3 worm cellular contexts compared by ENCODE assay signal in the genomic region with DNA sequence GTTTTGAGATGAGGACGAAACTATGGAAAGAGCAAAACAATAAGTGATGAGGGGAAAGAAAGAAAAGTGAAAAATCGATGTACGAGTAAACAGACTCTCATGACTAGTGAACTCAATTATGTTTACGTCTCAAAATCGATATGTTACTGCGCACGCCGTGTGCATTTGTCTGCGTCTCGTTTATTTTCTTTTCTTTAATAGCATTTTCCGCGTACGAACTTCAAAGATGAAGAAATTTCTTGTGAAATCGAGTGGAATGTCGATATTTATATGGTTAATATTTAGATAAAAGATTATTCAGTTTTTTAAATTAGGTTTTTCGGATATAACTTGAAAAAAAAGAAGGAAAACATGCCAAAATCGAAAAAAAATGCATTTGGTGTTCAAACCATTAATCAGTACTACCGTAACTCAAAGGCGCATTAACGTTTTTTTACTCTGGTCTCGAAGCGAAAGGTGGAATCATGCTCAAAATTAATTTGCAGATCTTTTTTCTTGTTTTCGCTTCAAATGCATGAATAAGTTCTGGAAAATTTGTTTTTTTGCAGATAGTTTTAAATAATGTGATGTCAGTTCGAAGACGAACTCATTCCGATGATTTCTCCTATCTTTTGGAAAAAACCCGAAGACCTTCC.
A peak's percentile ranks its signal among the peaks of the same experiment; 100 is the strongest.
TF ChIP-seq lines count a peak whose summit lies in the region.

TSS of gene fic-1 (plus strand) at position 549 of the 635 bp plus-strand sequence.

TF ChIP-seq in whole organism, L1 larva, 84 proteins besides CTCF, POLR2A, EP300 and RAD21 (continued from another document and continues in another):
- no peak for TF ChIP-seq hlh-17 (GFP tag; optimal IDR thresholded peaks at IDR 0.05; lab: Kevin White, UChicago; ENCODE audit: borderline replicate concordance)
- TF ChIP-seq nhr-90 (tag; optimal IDR thresholded peaks at IDR 0.05; lab: Kevin White, UChicago; ENCODE audit: poor library complexity): peak; percentile 36
- no peak for TF ChIP-seq blmp-1 (tag; optimal IDR thresholded peaks at IDR 0.05; lab: Kevin White, UChicago)
- no peak for TF ChIP-seq aha-1 (tag; optimal IDR thresholded peaks at IDR 0.05; lab: Kevin White, UChicago)
- TF ChIP-seq lsy-2 (tag; optimal IDR thresholded peaks at IDR 0.05; lab: Kevin White, UChicago): peak; percentile 60 to 74
- peak; percentile 57 for TF ChIP-seq irx-1 (tag; optimal IDR thresholded peaks at IDR 0.05; lab: Kevin White, UChicago)
- no peak for TF ChIP-seq mab-9 (GFP tag; IDR thresholded peaks at IDR 0.05; lab: Robert Waterston, UW)
- TF ChIP-seq elt-2 (tag; optimal IDR thresholded peaks at IDR 0.05; lab: Kevin White, UChicago): no peak
- TF ChIP-seq ztf-11 (tag; optimal IDR thresholded peaks at IDR 0.05; lab: Kevin White, UChicago): no peak
- TF ChIP-seq ceh-90 (tag; optimal IDR thresholded peaks at IDR 0.05; lab: Kevin White, UChicago): no peak
- TF ChIP-seq ceh-82 (tag; optimal IDR thresholded peaks at IDR 0.05; lab: Kevin White, UChicago): peak; percentile 60 to 75 (median 63)
- no peak for TF ChIP-seq lin-15B (tag; optimal IDR thresholded peaks at IDR 0.05; lab: Kevin White, UChicago)
- TF ChIP-seq snu-23 (GFP tag; optimal IDR thresholded peaks at IDR 0.05; lab: Kevin White, UChicago): peak; percentile 64
- peak; percentile 46 for TF ChIP-seq nhr-19 (GFP tag; conservative IDR thresholded peaks at IDR 0.05; lab: Robert Waterston, UW)
- TF ChIP-seq nhr-28 (tag; optimal IDR thresholded peaks at IDR 0.05; lab: Kevin White, UChicago): no peak
- TF ChIP-seq sup-37 (GFP tag; optimal IDR thresholded peaks at IDR 0.05; lab: Kevin White, UChicago): no peak
- TF ChIP-seq lir-3 (tag; optimal IDR thresholded peaks at IDR 0.05; lab: Kevin White, UChicago; ENCODE audit: poor library complexity): peak; percentile 35
- TF ChIP-seq nhr-11 (tag; optimal IDR thresholded peaks at IDR 0.05; lab: Kevin White, UChicago): no peak
- TF ChIP-seq hpl-2 (GFP tag; optimal IDR thresholded peaks at IDR 0.05; lab: Kevin White, UChicago): no peak
- peak; percentile 54 for TF ChIP-seq nhr-237 (tag; optimal IDR thresholded peaks at IDR 0.05; lab: Kevin White, UChicago)
- TF ChIP-seq pag-3 (tag; optimal IDR thresholded peaks at IDR 0.05; lab: Kevin White, UChicago; ENCODE audit: borderline replicate concordance, insufficient read depth): no peak
- TF ChIP-seq snpc-4 (tag; optimal IDR thresholded peaks at IDR 0.05; lab: Kevin White, UChicago): peak; percentile 13
- TF ChIP-seq Y116A8C.19 (tag; optimal IDR thresholded peaks at IDR 0.05; lab: Kevin White, UChicago; ENCODE audit: borderline replicate concordance): no peak
- peak; percentile 44 for TF ChIP-seq unc-86 (tag; optimal IDR thresholded peaks at IDR 0.05; lab: Kevin White, UChicago)
- TF ChIP-seq F16B12.6 (tag; optimal IDR thresholded peaks at IDR 0.05; lab: Kevin White, UChicago): no peak
- TF ChIP-seq efl-1 (optimal IDR thresholded peaks at IDR 0.05; lab: Kevin White, UChicago): peak; percentile 42 to 57
- TF ChIP-seq efl-1 (GFP tag; optimal IDR thresholded peaks at IDR 0.05 in 1 of 2; lab: Kevin White, UChicago): peak; percentile 19 to 52
- TF ChIP-seq dpl-1 (GFP tag; optimal IDR thresholded peaks at IDR 0.05; lab: Kevin White, UChicago): peak in 1 of 3 experiments; percentile 49
- TF ChIP-seq lin-14 (GFP tag; optimal IDR thresholded peaks at IDR 0.05; lab: Kevin White, UChicago): peak; percentile 96
- TF ChIP-seq vab-15 (tag; optimal IDR thresholded peaks at IDR 0.05; lab: Kevin White, UChicago): no peak
- no peak for TF ChIP-seq zag-1 (tag; optimal IDR thresholded peaks at IDR 0.05; lab: Kevin White, UChicago)
- peak; percentile 61 for TF ChIP-seq ztf-4 (tag; optimal IDR thresholded peaks at IDR 0.05; lab: Kevin White, UChicago)
- no peak for TF ChIP-seq hlh-4 (tag; optimal IDR thresholded peaks at IDR 0.05; lab: Kevin White, UChicago)
- no peak for TF ChIP-seq fkh-4 (tag; optimal IDR thresholded peaks at IDR 0.05; lab: Kevin White, UChicago; ENCODE audit: borderline replicate concordance)
- TF ChIP-seq C34B4.2 (tag; optimal IDR thresholded peaks at IDR 0.05; lab: Kevin White, UChicago): no peak
- TF ChIP-seq skn-1 (tag; optimal IDR thresholded peaks at IDR 0.05; lab: Kevin White, UChicago): peak; percentile 71
- TF ChIP-seq nhr-77 (tag; optimal IDR thresholded peaks at IDR 0.05; lab: Kevin White, UChicago): no peak
- TF ChIP-seq nhr-84 (tag; optimal IDR thresholded peaks at IDR 0.05; lab: Kevin White, UChicago): no peak
- TF ChIP-seq zip-4 (GFP tag; optimal IDR thresholded peaks at IDR 0.05; lab: Kevin White, UChicago): peak; percentile 6
- TF ChIP-seq pqm-1 (tag; optimal IDR thresholded peaks at IDR 0.05; lab: Kevin White, UChicago): no peak
- TF ChIP-seq ceh-8 (GFP tag; optimal IDR thresholded peaks at IDR 0.05; lab: Kevin White, UChicago): no peak

TF ChIP-seq in whole organism, L2 larva, 48 proteins besides CTCF, POLR2A, EP300 and RAD21 (continued from another document):
- TF ChIP-seq C34F6.9 (tag; optimal IDR thresholded peaks at IDR 0.05; lab: Kevin White, UChicago): peak; percentile 92
- TF ChIP-seq nhr-237 (tag; optimal IDR thresholded peaks at IDR 0.05; lab: Kevin White, UChicago): no peak
- TF ChIP-seq gmeb-1 (tag; optimal IDR thresholded peaks at IDR 0.05; lab: Kevin White, UChicago): no peak
- TF ChIP-seq unc-55 (GFP tag; optimal IDR thresholded peaks at IDR 0.05; lab: Kevin White, UChicago): peak; percentile 94
- TF ChIP-seq elt-3 (tag; optimal IDR thresholded peaks at IDR 0.05; lab: Kevin White, UChicago): no peak
- TF ChIP-seq nhr-129 (tag; optimal IDR thresholded peaks at IDR 0.05; lab: Kevin White, UChicago): peak; percentile 81
- TF ChIP-seq skn-1 (tag; optimal IDR thresholded peaks at IDR 0.05; lab: Kevin White, UChicago): peak; percentile 38
- no peak for TF ChIP-seq lin-11 (tag; optimal IDR thresholded peaks at IDR 0.05; lab: Kevin White, UChicago)
- TF ChIP-seq nhr-12 (tag; optimal IDR thresholded peaks at IDR 0.05; lab: Kevin White, UChicago): no peak
- TF ChIP-seq elt-1 (tag; optimal IDR thresholded peaks at IDR 0.05; lab: Kevin White, UChicago): no peak
- TF ChIP-seq nhr-77 (tag; optimal IDR thresholded peaks at IDR 0.05; lab: Kevin White, UChicago): no peak
- no peak for TF ChIP-seq egl-27 (tag; optimal IDR thresholded peaks at IDR 0.05; lab: Kevin White, UChicago)
- no peak for TF ChIP-seq ZK546.5 (tag; optimal IDR thresholded peaks at IDR 0.05; lab: Kevin White, UChicago)
- peak; percentile 37 to 83 for TF ChIP-seq lsy-2 (tag; optimal IDR thresholded peaks at IDR 0.05; lab: Kevin White, UChicago)
- TF ChIP-seq ceh-16 (tag; optimal IDR thresholded peaks at IDR 0.05; lab: Kevin White, UChicago): no peak
- peak; percentile 51 for TF ChIP-seq mab-5 (tag; optimal IDR thresholded peaks at IDR 0.05; lab: Kevin White, UChicago)

TF ChIP-seq in whole organism, L4 larva, 104 proteins besides CTCF, POLR2A, EP300 and RAD21 (continued from another document):
- TF ChIP-seq lin-38 (GFP tag; IDR thresholded peaks at IDR 0.05; lab: Robert Waterston, UW) (peak; percentile 24), spr-1 (tag; optimal IDR thresholded peaks at IDR 0.05; lab: Kevin White, UChicago) (no peak), daf-12 (tag; optimal IDR thresholded peaks at IDR 0.05; lab: Kevin White, UChicago) (no peak), spr-3 (GFP tag; optimal IDR thresholded peaks at IDR 0.05; lab: Kevin White, UChicago) (no peak), ceh-32 (tag; optimal IDR thresholded peaks at IDR 0.05; lab: Kevin White, UChicago; ENCODE audit: poor library complexity) (no peak), gei-8 (GFP tag; optimal IDR thresholded peaks at IDR 0.05; lab: Kevin White, UChicago) (no peak), unc-130 (GFP tag; optimal IDR thresholded peaks at IDR 0.05; lab: Kevin White, UChicago) (no peak), aly-2 (tag; optimal IDR thresholded peaks at IDR 0.05; lab: Kevin White, UChicago) (no peak), nhr-48 (tag; optimal IDR thresholded peaks at IDR 0.05; lab: Kevin White, UChicago) (no peak), snpc-1.2 (GFP tag; IDR thresholded peaks at IDR 0.05; lab: Robert Waterston, UW) (no peak), lir-3 (tag; optimal IDR thresholded peaks at IDR 0.05; lab: Kevin White, UChicago) (no peak), tag-97 (GFP tag; IDR thresholded peaks at IDR 0.05; lab: Robert Waterston, UW) (no peak), nhr-111 (GFP tag; optimal IDR thresholded peaks at IDR 0.05; lab: Kevin White, UChicago) (no peak), nhr-11 (tag; optimal IDR thresholded peaks at IDR 0.05; lab: Kevin White, UChicago) (peak; percentile 57), D1046.2 (GFP tag; IDR thresholded peaks at IDR 0.05; lab: Robert Waterston, UW) (no peak), T20F7.1 (GFP tag; optimal IDR thresholded peaks at IDR 0.05; lab: Kevin White, UChicago) (peak; percentile 56), mdt-29 (GFP tag; IDR thresholded peaks at IDR 0.05; lab: Robert Waterston, UW) (no peak), mdl-1 (tag; optimal IDR thresholded peaks at IDR 0.05; lab: Kevin White, UChicago) (peak; percentile 54 to 93), nhr-28 (tag; optimal IDR thresholded peaks at IDR 0.05; lab: Kevin White, UChicago) (peak; percentile 14), zag-1 (tag; optimal IDR thresholded peaks at IDR 0.05; lab: Kevin White, UChicago) (no peak), mxl-3 (GFP tag; optimal IDR thresholded peaks at IDR 0.05; lab: Kevin White, UChicago) (no peak), F44E2.7 (GFP tag; IDR thresholded peaks at IDR 0.05; lab: Robert Waterston, UW) (no peak), hlh-11 (tag; optimal IDR thresholded peaks at IDR 0.05; lab: Kevin White, UChicago) (peak; percentile 62), aha-1 (tag; lab: Kevin White, UChicago) (no peak), madf-5 (GFP tag; IDR thresholded peaks at IDR 0.05; lab: Robert Waterston, UW) (no peak), F26F4.8 (GFP tag; conservative IDR thresholded peaks at IDR 0.05; lab: Robert Waterston, UW) (no peak), pha-4 (GFP tag; IDR thresholded peaks at IDR 0.05; lab: Robert Waterston, UW) (no peak), pha-4 (tag; optimal IDR thresholded peaks at IDR 0.05; lab: Kevin White, UChicago) (peak; percentile 88), mes-2 (tag; optimal IDR thresholded peaks at IDR 0.05; lab: Kevin White, UChicago; ENCODE audit: poor library complexity, severe bottlenecking) (peak; percentile 41), tra-1 (GFP tag; IDR thresholded peaks at IDR 0.05; lab: Robert Waterston, UW) (no peak), ama-1 (optimal IDR thresholded peaks at IDR 0.05; lab: Kevin White, UChicago) (no peak), nhr-10 (tag; optimal IDR thresholded peaks at IDR 0.05; lab: Kevin White, UChicago) (no peak), arid-1 (GFP tag; conservative IDR thresholded peaks at IDR 0.05; lab: Robert Waterston, UW) (no peak), hlh-30 (tag; optimal IDR thresholded peaks at IDR 0.05; lab: Kevin White, UChicago; ENCODE audit: insufficient read depth) (peak; percentile 93), R02D3.7 (tag; optimal IDR thresholded peaks at IDR 0.05; lab: Kevin White, UChicago) (no peak), lin-29 (GFP tag; IDR thresholded peaks at IDR 0.05; lab: Robert Waterston, UW) (no peak), skn-1 (tag; optimal IDR thresholded peaks at IDR 0.05; lab: Kevin White, UChicago) (no peak), F49E8.2 (tag; optimal IDR thresholded peaks at IDR 0.05; lab: Kevin White, UChicago; ENCODE audit: borderline replicate concordance) (no peak), nhr-25 (tag; optimal IDR thresholded peaks at IDR 0.05; lab: Kevin White, UChicago; ENCODE audit: borderline replicate concordance, insufficient read depth) (no peak), ctbp-1 (GFP tag; IDR thresholded peaks at IDR 0.05; lab: Robert Waterston, UW) (peak; percentile 54; the same call in 1 of the 2 replicates), ceh-82 (tag; optimal IDR thresholded peaks at IDR 0.05; lab: Kevin White, UChicago) (no peak), ces-1 (GFP tag; optimal IDR thresholded peaks at IDR 0.05; lab: Kevin White, UChicago) (peak; percentile 92), ceh-62 (tag; optimal IDR thresholded peaks at IDR 0.05; lab: Kevin White, UChicago) (no peak), hif-1 (tag; optimal IDR thresholded peaks at IDR 0.05; lab: Kevin White, UChicago) (peak in 1 of 2 experiments; percentile 26), unc-62 (GFP tag; optimal IDR thresholded peaks at IDR 0.05 in 1 of 2; lab: Kevin White, UChicago) (peak in 1 of 2 experiments; percentile 67), unc-62 (tag; optimal IDR thresholded peaks at IDR 0.05; lab: Kevin White, UChicago) (no peak), nhr-76 (tag; optimal IDR thresholded peaks at IDR 0.05; lab: Kevin White, UChicago) (no peak), duxl-1 (tag; optimal IDR thresholded peaks at IDR 0.05; lab: Kevin White, UChicago; ENCODE audit: poor library complexity) (no peak), egl-43 (GFP tag; IDR thresholded peaks at IDR 0.05; lab: Robert Waterston, UW) (no peak), zip-11 (GFP tag; IDR thresholded peaks at IDR 0.05; lab: Robert Waterston, UW) (no peak), mxl-2 (GFP tag; conservative IDR thresholded peaks at IDR 0.05; lab: Robert Waterston, UW) (no peak), dve-1 (tag; optimal IDR thresholded peaks at IDR 0.05; lab: Kevin White, UChicago; ENCODE audit: insufficient read depth) (peak; percentile 58), fkh-10 (GFP tag; optimal IDR thresholded peaks at IDR 0.05; lab: Kevin White, UChicago) (peak; percentile 95), ceh-20 (GFP tag; IDR thresholded peaks at IDR 0.05; lab: Robert Waterston, UW) (no peak), lin-15B (tag; optimal IDR thresholded peaks at IDR 0.05; lab: Kevin White, UChicago) (no peak), Y5F2A.4 (GFP tag; optimal IDR thresholded peaks at IDR 0.05; lab: Kevin White, UChicago) (no peak)
TF ChIP-seq in whole organism, L4 larva: peak in this region for 23.
